Fruit fly (Drosophila melanogaster) whole organism, embryonic: Measurements from ENCODE around the gene bi.

Source experiments
- CG10267 ChIP-seq: fragments of 200-800 bp; sonication (Bioruptor generic); optimal IDR thresholded peaks from 2 replicates; lab custom pipeline; 2018; ENCODE audit warnings: missing biosample characterization, mild to moderate bottlenecking, missing genetic modification characterization, moderate library complexity
- CG10543 ChIP-seq: fragments of 200-800 bp; sonication (Bioruptor generic); optimal IDR thresholded peaks from 3 replicates; lab custom pipeline; 2017; ENCODE audit warnings: missing biosample characterization, mild to moderate bottlenecking, missing genetic modification characterization, moderate library complexity
- CG11695 ChIP-seq: fragments of 200-800 bp; sonication (Bioruptor generic); IDR thresholded peaks from 3 replicates; pipeline ENCODE4 v1.3.6; 2022; ENCODE audit warnings: missing biosample characterization, missing genetic modification characterization
- CG12155 ChIP-seq: fragments of 200-800 bp; sonication (Bioruptor generic); optimal IDR thresholded peaks from 3 replicates; lab custom pipeline; 2016; ENCODE audit warnings: missing biosample characterization, missing genetic modification characterization
- CG12391 ChIP-seq: fragments of 200-800 bp; sonication (Bioruptor generic); optimal IDR thresholded peaks from 3 replicates; lab custom pipeline; 2018; ENCODE audit warnings: missing biosample characterization, mild to moderate bottlenecking, missing genetic modification characterization, moderate library complexity
- CG15601 ChIP-seq: fragments of 200-800 bp; sonication (Bioruptor generic); optimal IDR thresholded peaks from 3 replicates; lab custom pipeline; 2019; ENCODE audit warnings: missing biosample characterization, mild to moderate bottlenecking, missing genetic modification characterization, moderate library complexity
- CG16779 ChIP-seq: fragments of 200-800 bp; sonication (Bioruptor generic); IDR thresholded peaks from 2 replicates; pipeline ENCODE4 v1.3.6; 2022; ENCODE audit warnings: missing biosample characterization, missing genetic modification characterization
- CG17361 ChIP-seq: fragments of 200-800 bp; sonication (Bioruptor generic); IDR thresholded peaks from 3 replicates; pipeline ENCODE4 v1.3.6; 2022; ENCODE audit warnings: missing biosample characterization, missing genetic modification characterization
- CG1832 ChIP-seq: fragments of 200-800 bp; sonication (Bioruptor generic); optimal IDR thresholded peaks from 2 replicates; lab custom pipeline; 2017; ENCODE audit warnings: missing biosample characterization, mild to moderate bottlenecking, missing genetic modification characterization, inconsistent platforms
- CG18476 ChIP-seq: fragments of 200-800 bp; sonication (Bioruptor generic); optimal IDR thresholded peaks from 2 replicates; lab custom pipeline; 2016; ENCODE audit warnings: missing biosample characterization, mild to moderate bottlenecking, missing genetic modification characterization
- CG32772 ChIP-seq: fragments of 200-800 bp; sonication (Bioruptor generic); IDR thresholded peaks from 2 replicates; pipeline ENCODE4 v1.3.6; 2022; ENCODE audit warnings: missing biosample characterization, missing genetic modification characterization
- CG6683 ChIP-seq: fragments of 200-800 bp; sonication (Bioruptor generic); optimal IDR thresholded peaks from 2 replicates; lab custom pipeline; 2017; ENCODE audit warnings: missing biosample characterization, mild to moderate bottlenecking, missing genetic modification characterization, missing genetic modification reagents
- CG6765 ChIP-seq: fragments of 200-800 bp; sonication (Bioruptor generic); optimal IDR thresholded peaks from 3 replicates; lab custom pipeline; 2017; ENCODE audit warnings: missing biosample characterization, mild to moderate bottlenecking, missing genetic modification characterization
- CG8290 ChIP-seq, 3 experiments: fragments of 200-800 bp; sonication (Bioruptor generic); optimal IDR thresholded peaks; 2 replicates each; lab custom pipeline; 2016 to 2019; ENCODE audit warnings: missing biosample characterization in 3 of 3, missing genetic modification characterization in 3 of 3, mild to moderate bottlenecking in 2 of 3, moderate library complexity in 1 of 3
- CG8359 ChIP-seq: fragments of 200-800 bp; sonication (Bioruptor generic); optimal IDR thresholded peaks from 2 replicates; lab custom pipeline; 2017; ENCODE audit warnings: missing biosample characterization, mild to moderate bottlenecking, missing genetic modification characterization, borderline replicate concordance
- Dbx ChIP-seq: fragments of 200-800 bp; sonication (Bioruptor generic); IDR thresholded peaks from 3 replicates; pipeline ENCODE4 v1.3.6; 2022; ENCODE audit warnings: missing biosample characterization, missing genetic modification characterization
- E2f1 ChIP-seq: fragments of 200-800 bp; sonication (Bioruptor generic); IDR thresholded peaks from 2 replicates; pipeline ENCODE4 v1.3.6; 2022; ENCODE audit warnings: missing biosample characterization, missing genetic modification characterization
- Ets65A ChIP-seq: fragments of 200-800 bp; sonication (Bioruptor generic); peaks from one replicate; lab custom pipeline; 2016; ENCODE audit warnings: missing biosample characterization, missing genetic modification characterization
- HLH54F ChIP-seq: fragments of 200-800 bp; sonication (Bioruptor generic); optimal IDR thresholded peaks from 3 replicates; lab custom pipeline; 2016; ENCODE audit warnings: missing biosample characterization, missing genetic modification characterization
- HmgZ ChIP-seq: fragments of 200-800 bp; sonication (Bioruptor generic); optimal IDR thresholded peaks from 2 replicates; lab custom pipeline; 2018; ENCODE audit warnings: missing biosample characterization, mild to moderate bottlenecking, missing genetic modification characterization
- Med ChIP-seq: fragments of 200-800 bp; sonication (Bioruptor generic); peaks from one replicate; lab custom pipeline; 2016; ENCODE audit warnings: missing biosample characterization, missing genetic modification characterization, mild to moderate bottlenecking, inconsistent platforms, moderate library complexity
- Mes4 ChIP-seq: fragments of 200-800 bp; sonication (Bioruptor generic); optimal IDR thresholded peaks from 2 replicates; lab custom pipeline; 2016; ENCODE audit warnings: missing biosample characterization, missing genetic modification characterization
- NC2α ChIP-seq: fragments of 200-800 bp; sonication (Bioruptor generic); optimal IDR thresholded peaks from 2 replicates; lab custom pipeline; 2016; ENCODE audit warnings: missing biosample characterization, missing genetic modification characterization
- NC2β ChIP-seq: fragments of 200-800 bp; sonication (Bioruptor generic); optimal IDR thresholded peaks from 2 replicates; lab custom pipeline; 2016; ENCODE audit warnings: missing biosample characterization, missing genetic modification characterization
- Oli ChIP-seq: fragments of 200-800 bp; sonication (Bioruptor generic); optimal IDR thresholded peaks from 2 replicates; lab custom pipeline; 2018; ENCODE audit warnings: missing biosample characterization, mild to moderate bottlenecking, missing genetic modification characterization, moderate library complexity
- Taf1 ChIP-seq: fragments of 200-800 bp; sonication (Bioruptor generic); IDR thresholded peaks from 2 replicates; pipeline ENCODE4 v1.3.6; 2022; ENCODE audit warnings: missing biosample characterization, missing genetic modification characterization
- ap ChIP-seq: fragments of 200-800 bp; sonication (Bioruptor generic); IDR thresholded peaks from 2 replicates; pipeline ENCODE4 v1.3.6; 2022; ENCODE audit warnings: missing biosample characterization, missing genetic modification characterization
- bbx ChIP-seq: fragments of 200-800 bp; sonication (Bioruptor generic); IDR thresholded peaks from 2 replicates; pipeline ENCODE4 v1.3.6; 2022; ENCODE audit warnings: missing biosample characterization, missing genetic modification characterization; ENCODE audit not compliant: partially characterized antibody
- btn ChIP-seq: fragments of 200-800 bp; sonication (Bioruptor generic); optimal IDR thresholded peaks from 2 replicates; lab custom pipeline; 2016; ENCODE audit warnings: missing biosample characterization, missing genetic modification characterization
- chn ChIP-seq: fragments of 200-800 bp; sonication (Bioruptor generic); optimal IDR thresholded peaks from 2 replicates; lab custom pipeline; 2016; ENCODE audit warnings: missing biosample characterization, missing genetic modification characterization
- ci ChIP-seq: fragments of 200-800 bp; sonication (Bioruptor generic); IDR thresholded peaks from 3 replicates; pipeline ENCODE4 v1.3.6; 2022; ENCODE audit warnings: missing biosample characterization, missing genetic modification characterization
- disco-r ChIP-seq: fragments of 200-800 bp; sonication (Bioruptor generic); optimal IDR thresholded peaks from 2 replicates; lab custom pipeline; 2016; ENCODE audit warnings: missing biosample characterization, missing genetic modification characterization
- en ChIP-seq: fragments of 200-800 bp; sonication (Bioruptor generic); optimal IDR thresholded peaks from 2 replicates; lab custom pipeline; 2016; ENCODE audit warnings: missing biosample characterization, missing genetic modification characterization
- fd102C ChIP-seq: fragments of 200-800 bp; sonication (Bioruptor generic); optimal IDR thresholded peaks from 2 replicates; lab custom pipeline; 2018; ENCODE audit warnings: missing biosample characterization, mild to moderate bottlenecking, missing genetic modification characterization, moderate library complexity
- grau ChIP-seq: fragments of 200-800 bp; optimal IDR thresholded peaks from 3 replicates; lab custom pipeline; 2019; ENCODE audit warnings: missing biosample characterization, mild to moderate bottlenecking, missing genetic modification characterization, moderate library complexity
- kah ChIP-seq: fragments of 200-800 bp; sonication (Bioruptor generic); optimal IDR thresholded peaks from 2 replicates; lab custom pipeline; 2018; ENCODE audit warnings: missing biosample characterization, mild to moderate bottlenecking, missing genetic modification characterization
- kni ChIP-seq: fragments of 200-800 bp; sonication (Bioruptor generic); optimal IDR thresholded peaks from 3 replicates; lab custom pipeline; 2017; ENCODE audit warnings: mild to moderate bottlenecking, missing biosample characterization, missing genetic modification reagents, missing genetic modification characterization
- lab ChIP-seq: fragments of 200-800 bp; sonication (Bioruptor generic); optimal IDR thresholded peaks from 3 replicates; lab custom pipeline; 2017; ENCODE audit warnings: missing biosample characterization, missing genetic modification characterization, mild to moderate bottlenecking, moderate library complexity, missing genetic modification reagents
- mirr ChIP-seq: fragments of 200-800 bp; sonication (Bioruptor generic); optimal IDR thresholded peaks from 3 replicates; lab custom pipeline; 2018; ENCODE audit warnings: missing biosample characterization, mild to moderate bottlenecking, missing genetic modification characterization
- nmo ChIP-seq: fragments of 200-800 bp; sonication (Bioruptor generic); optimal IDR thresholded peaks from 2 replicates; lab custom pipeline; 2018; ENCODE audit warnings: missing biosample characterization, mild to moderate bottlenecking, missing genetic modification characterization, moderate library complexity
- otp ChIP-seq: fragments of 200-800 bp; sonication (Bioruptor generic); IDR thresholded peaks from 3 replicates; pipeline ENCODE4, ENCODE4 v1.3.6; 2022; ENCODE audit warnings: missing biosample characterization, missing genetic modification characterization
- sc ChIP-seq, 3 experiments: fragments of >200 bp in 2 of 3; fragments of 200-800 bp in 1 of 3; sonication (Bioruptor generic) in 1 of 3; optimal IDR thresholded peaks; 2 replicates in 2 of 3; 3 replicates in 1 of 3; lab custom pipeline; 2017; ENCODE audit warnings: mild to moderate bottlenecking in 1 of 3, missing biosample characterization in 1 of 3, missing genetic modification characterization in 1 of 3, missing genetic modification reagents in 1 of 3
- sisA ChIP-seq: fragments of 200-800 bp; sonication (Bioruptor generic); IDR thresholded peaks from 2 replicates; pipeline ENCODE4 v1.3.6; 2022; ENCODE audit warnings: missing biosample characterization, missing genetic modification characterization
- slou ChIP-seq: fragments of 200-800 bp; sonication (Bioruptor generic); optimal IDR thresholded peaks from 3 replicates; lab custom pipeline; 2016; ENCODE audit warnings: missing biosample characterization, missing genetic modification characterization
- slp2 ChIP-seq: fragments of 200-800 bp; sonication (Bioruptor generic); optimal IDR thresholded peaks from 2 replicates; lab custom pipeline; 2016; ENCODE audit warnings: missing biosample characterization, missing genetic modification characterization
- sna ChIP-seq: fragments of 200-800 bp; sonication (Bioruptor generic); IDR thresholded peaks from 2 replicates; pipeline ENCODE4 v1.3.6; 2022; ENCODE audit warnings: missing biosample characterization, missing genetic modification characterization; ENCODE audit not compliant: partially characterized antibody
- so ChIP-seq: fragments of 200-800 bp; sonication (Bioruptor generic); IDR thresholded peaks from 3 replicates; pipeline ENCODE4 v1.3.6; 2022; ENCODE audit warnings: missing biosample characterization, missing genetic modification characterization
- sob ChIP-seq: fragments of 200-800 bp; sonication (Bioruptor generic); IDR thresholded peaks from 2 replicates; pipeline ENCODE4 v1.3.6; 2022; ENCODE audit warnings: missing biosample characterization, missing genetic modification characterization
- stwl ChIP-seq: fragments of 200-800 bp; sonication (Bioruptor generic); optimal IDR thresholded peaks from 3 replicates; lab custom pipeline; 2018; ENCODE audit warnings: missing biosample characterization, mild to moderate bottlenecking, missing genetic modification characterization, moderate library complexity
- zfh1 ChIP-seq: fragments of 200-800 bp; sonication (Bioruptor generic); IDR thresholded peaks from 3 replicates; pipeline ENCODE4 v1.3.6; 2022; ENCODE audit warnings: missing biosample characterization, missing genetic modification characterization

bi gene

dm6 chrX:4529909-4530308, 117.3 kb downstream of the bi start, which contains the start of gene CG3556 (continued):
- TF ChIP-seq stwl (tag; lab: Kevin White, UChicago) (peak; percentile 92), ap (GFP tag; lab: Robert Waterston, UW) (no peak), mirr (GFP tag; lab: Kevin White, UChicago) (no peak), en (no peak), HLH54F (GFP tag; lab: Kevin White, UChicago) (no peak), CG6765 (GFP tag; lab: Kevin White, UChicago) (no peak), slou (no peak), CG12155 (GFP tag; lab: Kevin White, UChicago) (peak; percentile 4), CG10267 (peak; percentile 50), CG8290 (GFP tag; optimal IDR thresholded peaks at IDR 0.05; lab: Kevin White, UChicago) (peak; percentile 57), CG8290 (tag; optimal IDR thresholded peaks at IDR 0.05; lab: Kevin White, UChicago) (peak in 1 of 2 experiments; percentile 61), CG17361 (GFP tag; lab: Robert Waterston, UW) (no peak; the same call in 2 of the 3 replicates), btn (GFP tag; lab: Kevin White, UChicago) (peak; percentile 34), kni (GFP tag; lab: Kevin White, UChicago) (no peak), CG18476 (GFP tag; lab: Kevin White, UChicago) (no peak), CG11695 (GFP tag; lab: Robert Waterston, UW) (no peak), Med (no peak), sob (peak; percentile 75), NC2α (GFP tag; lab: Kevin White, UChicago) (no peak), CG6683 (GFP tag; lab: Kevin White, UChicago) (peak; percentile 35), Mes4 (GFP tag; lab: Kevin White, UChicago) (peak; percentile 40), sna (GFP tag; lab: Robert Waterston, UW) (peak; percentile 32; the same call in 1 of the 2 replicates), CG1832 (GFP tag; lab: Kevin White, UChicago) (no peak), disco-r (GFP tag; lab: Kevin White, UChicago) (peak; percentile 10), CG16779 (peak; percentile 44; the same call in 1 of the 2 replicates), kah (GFP tag; lab: Kevin White, UChicago) (no peak), bbx (GFP tag; lab: Robert Waterston, UW) (peak; percentile 74), CG8359 (GFP tag; lab: Kevin White, UChicago) (no peak), zfh1 (GFP tag; lab: Robert Waterston, UW) (peak; percentile 74), E2f1 (GFP tag; lab: Robert Waterston, UW) (peak; percentile 29; the same call in 1 of the 2 replicates), HmgZ (tag; lab: Kevin White, UChicago) (peak; percentile 33), sisA (GFP tag; lab: Robert Waterston, UW) (peak; percentile 38; the same call in 1 of the 2 replicates), chn (GFP tag; lab: Kevin White, UChicago) (no peak), CG32772 (GFP tag; lab: Robert Waterston, UW) (peak; percentile 47; the same call in 1 of the 2 replicates), lab (GFP tag; lab: Kevin White, UChicago) (no peak), so (0 out of 3 replicates have a peak, but pooled peaks have one; percentile 30), NC2β (GFP tag; lab: Kevin White, UChicago) (peak; percentile 38), CG15601 (peak; percentile 49), Ets65A (peak; percentile 52), Taf1 (GFP tag; lab: Robert Waterston, UW) (no peak), CG10543 (GFP tag; lab: Kevin White, UChicago) (no peak), slp2 (GFP tag; lab: Kevin White, UChicago) (peak; percentile 3), Dbx (GFP tag; lab: Robert Waterston, UW) (peak; percentile 77), otp (GFP tag; lab: Robert Waterston, UW) (peak; percentile 58; the same call in 1 of the 3 replicates), fd102C (GFP tag; lab: Kevin White, UChicago) (no peak), ci (peak; percentile 88), sc (optimal IDR thresholded peaks at IDR 0.05; lab: Kevin White, UChicago) (no peak), sc (GFP tag; optimal IDR thresholded peaks at IDR 0.05; lab: Kevin White, UChicago) (no peak), grau (tag; lab: Kevin White, UChicago) (no peak), nmo (GFP tag; lab: Kevin White, UChicago) (peak; percentile 32), CG12391 (tag; lab: Kevin White, UChicago) (peak; percentile 44), Oli (tag; lab: Kevin White, UChicago) (no peak)
